Fruit fly (Drosophila melanogaster): ENCODE results near the gene Prp6.

Gene Prp6

DNA sequence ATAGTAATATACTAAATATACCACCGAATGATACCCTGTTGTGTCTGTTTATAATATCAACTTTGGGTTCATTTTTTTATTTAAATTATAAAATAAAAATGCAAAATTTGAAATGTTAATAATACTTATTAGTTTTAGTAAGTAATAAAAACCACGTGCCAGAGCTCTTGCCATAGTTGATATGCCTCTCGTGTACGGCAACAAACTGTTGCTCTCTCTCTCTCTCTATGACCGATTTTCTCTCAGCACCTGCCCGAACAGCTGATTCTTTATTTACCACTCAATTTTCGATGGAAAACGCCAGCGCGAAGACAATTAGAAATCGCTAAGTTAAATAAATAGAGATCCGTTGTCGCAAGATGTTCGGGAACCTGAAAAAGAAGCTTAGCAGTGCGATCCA is 37.7 kb upstream of the Prp6 start, which contains the start of gene Dysb (continued):
- TF ChIP-seq CG8319 (GFP tag; optimal IDR thresholded peaks at IDR 0.05) (peak; percentile 50), CG6854 (GFP tag; optimal IDR thresholded peaks at IDR 0.05) (peak; percentile 71), spab (GFP tag; optimal IDR thresholded peaks at IDR 0.05) (peak; percentile 62), CG10631 (GFP tag; optimal IDR thresholded peaks at IDR 0.05) (peak; percentile 81), Met (GFP tag; optimal IDR thresholded peaks at IDR 0.05) (peak; percentile 83), Smox (GFP tag; optimal IDR thresholded peaks at IDR 0.05) (no peak), acj6 (GFP tag; optimal IDR thresholded peaks at IDR 0.05) (peak; percentile 83), CG3032 (tag; optimal IDR thresholded peaks at IDR 0.05) (peak; percentile 79), Hr38 (GFP tag; optimal IDR thresholded peaks at IDR 0.05) (no peak), Lpt (GFP tag; optimal IDR thresholded peaks at IDR 0.05) (peak; percentile 69), CG4318 (GFP tag; optimal IDR thresholded peaks at IDR 0.05) (no peak), OdsH (GFP tag; optimal IDR thresholded peaks at IDR 0.05) (peak; percentile 84), fd59A (GFP tag; optimal IDR thresholded peaks at IDR 0.05) (peak; percentile 42), CG6792 (GFP tag; optimal IDR thresholded peaks at IDR 0.05) (peak; percentile 74), lz (GFP tag; optimal IDR thresholded peaks at IDR 0.05) (peak; percentile 73), CG31627 (GFP tag; optimal IDR thresholded peaks at IDR 0.05) (peak; percentile 70), fd85E (GFP tag; optimal IDR thresholded peaks at IDR 0.05) (peak; percentile 43), topi (GFP tag; optimal IDR thresholded peaks at IDR 0.05) (peak; percentile 77), esn (GFP tag; optimal IDR thresholded peaks at IDR 0.05) (peak; percentile 91), ss (GFP tag; optimal IDR thresholded peaks at IDR 0.05) (no peak), dac (GFP tag; optimal IDR thresholded peaks at IDR 0.05) (no peak), CG1621 (tag; optimal IDR thresholded peaks at IDR 0.05) (no peak), CG16779 (tag; optimal IDR thresholded peaks at IDR 0.05) (no peak), Sox14 (GFP tag; optimal IDR thresholded peaks at IDR 0.05) (peak; percentile 73), Eip75B (GFP tag; optimal IDR thresholded peaks at IDR 0.05) (peak; percentile 75), CG6163 (GFP tag; IDR thresholded peaks at IDR 0.05) (peak; percentile 91), fkh (GFP tag; optimal IDR thresholded peaks at IDR 0.05) (peak; percentile 84), Sox102F (GFP tag; optimal IDR thresholded peaks at IDR 0.05) (peak; percentile 84), CG8632 (GFP tag; optimal IDR thresholded peaks at IDR 0.05) (peak; percentile 81), svp (GFP tag) (no peak), Hr4 (GFP tag; optimal IDR thresholded peaks at IDR 0.05) (peak; percentile 84), Eip93F (GFP tag; optimal IDR thresholded peaks at IDR 0.05) (peak; percentile 30), CG6808 (GFP tag; optimal IDR thresholded peaks at IDR 0.05) (peak; percentile 76), CG11294 (GFP tag; IDR thresholded peaks at IDR 0.05) (peak; percentile 76), CG34406 (GFP tag; optimal IDR thresholded peaks at IDR 0.05) (peak; percentile 89), pdm3 (GFP tag; optimal IDR thresholded peaks at IDR 0.05) (peak; percentile 77), CG11902 (GFP tag; optimal IDR thresholded peaks at IDR 0.05) (peak; percentile 19), CG8119 (GFP tag; IDR thresholded peaks at IDR 0.05) (peak; percentile 92; the same call in 2 of the 3 replicates), CG15336 (GFP tag; IDR thresholded peaks at IDR 0.05) (peak; percentile 93)

DNA sequence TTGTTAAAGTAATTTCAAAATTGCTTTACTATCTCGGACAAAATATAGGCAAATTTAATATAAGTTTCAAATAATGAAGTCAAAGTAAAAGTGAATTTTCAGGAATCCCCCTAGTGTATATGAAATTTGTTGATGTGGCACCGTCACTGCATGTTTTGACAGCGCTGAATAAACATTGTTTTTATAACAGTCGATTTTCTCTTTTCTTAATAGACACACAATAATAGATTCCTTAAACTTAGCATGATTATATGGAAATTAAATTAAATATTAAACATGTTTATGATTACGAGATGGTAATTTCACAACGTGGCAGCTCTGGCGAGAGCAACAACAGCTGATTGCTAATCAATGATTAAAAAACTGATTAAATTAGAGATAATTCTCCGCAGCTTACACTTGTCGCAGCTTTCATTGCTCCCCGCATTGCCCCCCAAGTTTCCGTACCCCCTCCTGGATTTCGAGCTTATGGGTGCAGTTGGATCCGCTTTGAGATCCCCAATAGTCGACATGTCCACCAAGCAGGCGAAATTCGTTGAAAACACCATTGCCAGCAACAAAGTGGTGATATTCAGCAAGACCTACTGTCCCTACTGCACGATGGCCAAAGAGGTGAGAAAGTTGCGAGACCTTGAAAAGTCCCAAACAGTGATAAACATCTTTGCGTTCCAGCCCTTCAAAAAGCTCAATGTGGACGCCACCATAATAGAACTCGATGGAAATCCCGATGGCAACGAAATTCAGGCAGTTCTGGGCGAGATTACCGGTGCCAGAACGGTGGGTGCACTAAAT is 35.9 kb upstream of the Prp6 start, which contains the start of gene Grx1:
TSS of gene Grx1 (plus strand) at position 196 of the 792 bp plus-strand sequence.
- TF ChIP-seq Eip75B (GFP tag; optimal IDR thresholded peaks at IDR 0.05), result peak; percentile 64
- peak; percentile 53 for TF ChIP-seq CG6792 (GFP tag; optimal IDR thresholded peaks at IDR 0.05)
- TF ChIP-seq CG6808 (GFP tag; optimal IDR thresholded peaks at IDR 0.05), result no peak
- peak; percentile 62 for TF ChIP-seq esn (GFP tag; optimal IDR thresholded peaks at IDR 0.05)
- TF ChIP-seq CG10669 (GFP tag; optimal IDR thresholded peaks at IDR 0.05), result peak; percentile 41
- peak; percentile 58 for TF ChIP-seq net (GFP tag; optimal IDR thresholded peaks at IDR 0.05)
- TF ChIP-seq Smox (GFP tag; optimal IDR thresholded peaks at IDR 0.05), result peak; percentile 74
- TF ChIP-seq Eip78C (GFP tag), result peak; percentile 81
- TF ChIP-seq CG6163 (GFP tag; IDR thresholded peaks at IDR 0.05), result peak; percentile 66
- no peak for TF ChIP-seq ss (GFP tag; optimal IDR thresholded peaks at IDR 0.05)
- peak; percentile 34 for TF ChIP-seq CG3032 (tag; optimal IDR thresholded peaks at IDR 0.05)
- no peak for TF ChIP-seq CG11294 (GFP tag; IDR thresholded peaks at IDR 0.05)
- TF ChIP-seq CG8119 (GFP tag; IDR thresholded peaks at IDR 0.05), result no peak
- peak; percentile 64 for TF ChIP-seq svp (GFP tag)
- TF ChIP-seq CG34406 (GFP tag; optimal IDR thresholded peaks at IDR 0.05), result peak; percentile 48
- TF ChIP-seq Sox14 (GFP tag; optimal IDR thresholded peaks at IDR 0.05), result peak; percentile 47
- TF ChIP-seq CG15336 (GFP tag; IDR thresholded peaks at IDR 0.05), result peak; percentile 26; the same call in 1 of the 2 replicates
- peak; percentile 58 for TF ChIP-seq acj6 (GFP tag; optimal IDR thresholded peaks at IDR 0.05)
- TF ChIP-seq topi (GFP tag; optimal IDR thresholded peaks at IDR 0.05), result peak; percentile 40
- TF ChIP-seq fd85E (GFP tag; optimal IDR thresholded peaks at IDR 0.05), result no peak
- peak; percentile 50 for TF ChIP-seq CG10631 (GFP tag; optimal IDR thresholded peaks at IDR 0.05)
- peak; percentile 48 for TF ChIP-seq cyc (GFP tag; optimal IDR thresholded peaks at IDR 0.05)
- TF ChIP-seq pdm3 (GFP tag; optimal IDR thresholded peaks at IDR 0.05), result peak; percentile 76
- no peak for TF ChIP-seq CG6276 (GFP tag; optimal IDR thresholded peaks at IDR 0.05)
- no peak for TF ChIP-seq CG9139 (GFP tag; optimal IDR thresholded peaks at IDR 0.05)
- TF ChIP-seq Sox102F (GFP tag; optimal IDR thresholded peaks at IDR 0.05), result peak; percentile 61
- TF ChIP-seq CG1621 (tag; optimal IDR thresholded peaks at IDR 0.05), result no peak
- peak; percentile 49; the same call in 2 of the 3 replicates for TF ChIP-seq eg (GFP tag; IDR thresholded peaks at IDR 0.05)
- TF ChIP-seq lz (GFP tag; optimal IDR thresholded peaks at IDR 0.05), result peak; percentile 70

Measured in whole organism, prepupa.